Worm (Caenorhabditis elegans): ENCODE data around the gene K07C5.13.

ce11 chrV:10294549-10294948 is 47.3 kb upstream of the K07C5.13 start, which contains the start of gene col-150:
- TF ChIP-seq ceh-82 (tag; optimal IDR thresholded peaks at IDR 0.05) (no peak), lsy-2 (tag; optimal IDR thresholded peaks at IDR 0.05) (no peak), blmp-1 (tag; optimal IDR thresholded peaks at IDR 0.05; ENCODE audit: insufficient read depth) (no peak), snpc-4 (tag; optimal IDR thresholded peaks at IDR 0.05) (no peak), mbf-1 (tag; optimal IDR thresholded peaks at IDR 0.05) (no peak), aly-2 (tag; optimal IDR thresholded peaks at IDR 0.05) (no peak), nhr-25 (tag; optimal IDR thresholded peaks at IDR 0.05) (no peak)
